Fruit fly (Drosophila melanogaster): ENCODE data around the gene REPTOR.

The REPTOR gene

dm6 chr3R:24530328-24530727 lies 52.3 kb downstream of the REPTOR start, which contains the start of the genes CG13623 and ana1:
Gene CG13623, minus strand, starts transcription at chr3R:24530558.
Gene ana1, plus strand, starts transcription at chr3R:24530576.
- TF ChIP-seq Dp (GFP tag; optimal IDR thresholded peaks at IDR 0.05) (peak; percentile 78), Mes4 (GFP tag; optimal IDR thresholded peaks at IDR 0.05) (no peak), lola (GFP tag; optimal IDR thresholded peaks at IDR 0.05) (no peak), MTF-1 (GFP tag; optimal IDR thresholded peaks at IDR 0.05; ENCODE audit: borderline replicate concordance) (no peak), CG34422 (GFP tag; IDR thresholded peaks at IDR 0.05) (no peak), YL-1 (GFP tag; optimal IDR thresholded peaks at IDR 0.05) (peak; percentile 80), CoRest (tag; optimal IDR thresholded peaks at IDR 0.05) (peak; percentile 34), ato (GFP tag; IDR thresholded peaks at IDR 0.05; ENCODE audit: partially characterized antibody) (0 out of 2 replicates have a peak, but pooled peaks have one; percentile 15), Stat92E (GFP tag; optimal IDR thresholded peaks at IDR 0.05) (peak in 1 of 3 experiments; percentile 21), slou (GFP tag; optimal IDR thresholded peaks at IDR 0.05) (no peak), CG6683 (GFP tag; optimal IDR thresholded peaks at IDR 0.05) (no peak), CG16815 (GFP tag; optimal IDR thresholded peaks at IDR 0.05) (no peak), vnd (GFP tag; IDR thresholded peaks at IDR 0.05; ENCODE audit: partially characterized antibody) (0 out of 3 replicates have a peak, but pooled peaks have one; percentile 37), Drgx (GFP tag; IDR thresholded peaks at IDR 0.05) (no peak), corto (GFP tag; optimal IDR thresholded peaks at IDR 0.05) (no peak), Sry-δ (GFP tag; optimal IDR thresholded peaks at IDR 0.05) (peak; percentile 63), CG18599 (GFP tag; optimal IDR thresholded peaks at IDR 0.05) (no peak), tna (GFP tag; IDR thresholded peaks at IDR 0.05; ENCODE audit: partially characterized antibody) (peak; percentile 21; the same call in 1 of the 2 replicates), Optix (GFP tag; IDR thresholded peaks at IDR 0.05) (no peak), HLH4C (GFP tag; IDR thresholded peaks at IDR 0.05; ENCODE audit: partially characterized antibody) (peak; percentile 59; the same call in 1 of the 3 replicates), CG15514 (GFP tag; optimal IDR thresholded peaks at IDR 0.05) (peak; percentile 45), Taf1 (GFP tag; IDR thresholded peaks at IDR 0.05) (no peak), Med (GFP tag) (peak; percentile 55), CG13287 (GFP tag; IDR thresholded peaks at IDR 0.05; ENCODE audit: partially characterized antibody) (peak; percentile 77), Hr3 (GFP tag; optimal IDR thresholded peaks at IDR 0.05) (peak; percentile 4), hkb (optimal IDR thresholded peaks at IDR 0.05) (peak; percentile 20), hkb (GFP tag; IDR thresholded peaks at IDR 0.05) (no peak), CG4617 (GFP tag; optimal IDR thresholded peaks at IDR 0.05; ENCODE audit: borderline replicate concordance) (peak; percentile 77), CG16813 (GFP tag; IDR thresholded peaks at IDR 0.05; ENCODE audit: partially characterized antibody) (0 out of 3 replicates have a peak, but pooled peaks have one; percentile 41), unc-4 (GFP tag; IDR thresholded peaks at IDR 0.05; ENCODE audit: partially characterized antibody) (peak; percentile 69), Ets97D (GFP tag; optimal IDR thresholded peaks at IDR 0.05) (peak; percentile 54), E2f2 (GFP tag; IDR thresholded peaks at IDR 0.05) (peak; percentile 85), stwl (tag; optimal IDR thresholded peaks at IDR 0.05) (peak; percentile 88), CG15073 (GFP tag; optimal IDR thresholded peaks at IDR 0.05) (no peak), Sin3A (optimal IDR thresholded peaks at IDR 0.05) (peak; percentile 70), hb (GFP tag; IDR thresholded peaks at IDR 0.05; ENCODE audit: partially characterized antibody) (0 out of 3 replicates have a peak, but pooled peaks have one; percentile 57), sqz (GFP tag; optimal IDR thresholded peaks at IDR 0.05) (no peak), CG10267 (tag; optimal IDR thresholded peaks at IDR 0.05) (peak; percentile 49), inv (GFP tag; IDR thresholded peaks at IDR 0.05; ENCODE audit: partially characterized antibody) (peak; percentile 47), CG15269 (tag; optimal IDR thresholded peaks at IDR 0.05) (no peak), Dbx (GFP tag; IDR thresholded peaks at IDR 0.05) (no peak), CG11504 (tag; optimal IDR thresholded peaks at IDR 0.05) (no peak), CG14710 (tag; optimal IDR thresholded peaks at IDR 0.05) (peak; percentile 71), zen2 (GFP tag; IDR thresholded peaks at IDR 0.05; ENCODE audit: partially characterized antibody) (no peak), Dll (GFP tag; IDR thresholded peaks at IDR 0.05; ENCODE audit: partially characterized antibody) (peak; percentile 73; the same call in 3 of the 4 replicates), bbx (GFP tag; IDR thresholded peaks at IDR 0.05; ENCODE audit: partially characterized antibody) (peak; percentile 40; the same call in 1 of the 2 replicates), Max (GFP tag; optimal IDR thresholded peaks at IDR 0.05) (peak; percentile 32), nmo (GFP tag; optimal IDR thresholded peaks at IDR 0.05) (peak; percentile 56)
